Worm (Caenorhabditis elegans): ENCODE data around the gene EEED8.14.

The EEED8.14 gene

ce11 chrII:5412467-5412866 is 1.4 kb downstream of the EEED8.14 start, which contains the start of the genes EEED8.13 and EEED8.18:
TSS of gene EEED8.13 (minus strand) at chrII:5412567.
TSS of gene EEED8.18 (minus strand) at chrII:5412610.
- TF ChIP-seq zip-8 (tag; optimal IDR thresholded peaks at IDR 0.05) (peak; percentile 32), ceh-83 (GFP tag; optimal IDR thresholded peaks at IDR 0.05) (no peak)

ce11 chrII:5408924-5409323 is 4.9 kb downstream of the EEED8.14 start, which contains the start of the genes EEED8.12 and EEED8.4:
TSS of gene EEED8.12 (minus strand) at chrII:5409024.
TSS of gene EEED8.4 (plus strand) at chrII:5409319.
- TF ChIP-seq sem-2 (GFP tag; optimal IDR thresholded peaks at IDR 0.05) = no peak
- no peak for TF ChIP-seq unc-120 (tag; optimal IDR thresholded peaks at IDR 0.05; ENCODE audit: poor library complexity, severe bottlenecking)
- no peak for TF ChIP-seq ces-1 (GFP tag; optimal IDR thresholded peaks at IDR 0.05)
- TF ChIP-seq blmp-1 (tag; optimal IDR thresholded peaks at IDR 0.05) = no peak
- TF ChIP-seq lsy-2 (tag; optimal IDR thresholded peaks at IDR 0.05) = no peak
- TF ChIP-seq ceh-39 (tag; optimal IDR thresholded peaks at IDR 0.05) = no peak
- TF ChIP-seq M03D4.4 (tag; optimal IDR thresholded peaks at IDR 0.05) = no peak
- no peak for TF ChIP-seq ham-2 (GFP tag; optimal IDR thresholded peaks at IDR 0.05)
- TF ChIP-seq lin-13 (tag; optimal IDR thresholded peaks at IDR 0.05) = no peak
- TF ChIP-seq bed-3 (GFP tag; optimal IDR thresholded peaks at IDR 0.05) = no peak
- TF ChIP-seq pha-4 (tag; optimal IDR thresholded peaks at IDR 0.05) = no peak
- no peak for TF ChIP-seq snpc-4 (tag; optimal IDR thresholded peaks at IDR 0.05)
- TF ChIP-seq ztf-11 (tag; optimal IDR thresholded peaks at IDR 0.05) = no peak
- no peak for TF ChIP-seq nhr-28 (tag; optimal IDR thresholded peaks at IDR 0.05)

DNA sequence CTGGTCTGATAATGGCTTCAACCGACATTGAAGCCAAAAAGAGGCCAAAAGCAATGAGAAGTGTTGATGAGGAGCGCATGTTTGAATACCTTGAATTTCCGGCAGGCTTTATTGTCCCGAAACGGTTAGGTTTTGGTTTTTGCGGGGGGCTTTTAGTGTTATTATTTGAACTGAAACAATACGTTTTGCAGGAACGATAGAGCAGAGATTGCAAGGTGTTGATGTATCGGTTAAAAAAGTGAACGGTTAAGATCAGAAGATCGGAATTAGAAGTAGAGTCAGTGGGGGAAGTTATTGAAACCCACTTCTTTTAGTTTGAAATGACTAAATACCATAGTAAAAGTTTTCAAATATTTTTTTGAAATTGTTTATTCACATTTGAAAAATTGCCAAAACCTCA is 6.3 kb downstream of the EEED8.14 start, which contains the start of gene clec-141:
clec-141 (minus strand) TSS at position 101 of the 400 bp plus-strand sequence.
- TF ChIP-seq mls-2 (tag; optimal IDR thresholded peaks at IDR 0.05) (no peak), nhr-2 (tag; optimal IDR thresholded peaks at IDR 0.05) (no peak), M03D4.4 (tag; optimal IDR thresholded peaks at IDR 0.05) (no peak), bed-3 (GFP tag; optimal IDR thresholded peaks at IDR 0.05) (no peak), ztf-11 (tag; optimal IDR thresholded peaks at IDR 0.05) (no peak), lin-13 (tag; optimal IDR thresholded peaks at IDR 0.05) (no peak), pha-4 (tag; optimal IDR thresholded peaks at IDR 0.05) (no peak), zip-8 (tag; optimal IDR thresholded peaks at IDR 0.05) (no peak), tbx-8 (GFP tag; optimal IDR thresholded peaks at IDR 0.05) (no peak), blmp-1 (tag; optimal IDR thresholded peaks at IDR 0.05) (no peak)

- TF ChIP-seq ces-1 (GFP tag; optimal IDR thresholded peaks at IDR 0.05) (peak; percentile 74), lin-32 (GFP tag; optimal IDR thresholded peaks at IDR 0.05) (no peak), nhr-237 (tag; optimal IDR thresholded peaks at IDR 0.05) (peak; percentile 8), pha-4 (tag; optimal IDR thresholded peaks at IDR 0.05) (no peak), nhr-12 (tag; optimal IDR thresholded peaks at IDR 0.05) (no peak), sem-2 (GFP tag; optimal IDR thresholded peaks at IDR 0.05) (peak; percentile 16), ceh-39 (tag; optimal IDR thresholded peaks at IDR 0.05) (no peak), unc-62 (GFP tag; optimal IDR thresholded peaks at IDR 0.05) (no peak), mls-2 (tag; optimal IDR thresholded peaks at IDR 0.05) (no peak), nhr-76 (tag; optimal IDR thresholded peaks at IDR 0.05) (no peak), elt-1 (tag; optimal IDR thresholded peaks at IDR 0.05; ENCODE audit: borderline replicate concordance, insufficient read depth) (no peak), lsy-2 (tag; optimal IDR thresholded peaks at IDR 0.05) (peak; percentile 15), drap-1 (GFP tag; optimal IDR thresholded peaks at IDR 0.05) (peak; percentile 40), elt-3 (tag; optimal IDR thresholded peaks at IDR 0.05) (no peak), mep-1 (tag; optimal IDR thresholded peaks at IDR 0.05) (peak; percentile 33), ceh-83 (GFP tag; optimal IDR thresholded peaks at IDR 0.05) (no peak), M03D4.4 (tag; optimal IDR thresholded peaks at IDR 0.05) (peak; percentile 74), ham-2 (GFP tag; optimal IDR thresholded peaks at IDR 0.05) (peak; percentile 58), ceh-43 (GFP tag; optimal IDR thresholded peaks at IDR 0.05) (peak; percentile 86), lin-13 (tag; optimal IDR thresholded peaks at IDR 0.05) (no peak), tbx-8 (GFP tag; optimal IDR thresholded peaks at IDR 0.05) (no peak), ztf-11 (tag; optimal IDR thresholded peaks at IDR 0.05) (no peak), mab-5 (tag; optimal IDR thresholded peaks at IDR 0.05) (no peak), blmp-1 (tag; optimal IDR thresholded peaks at IDR 0.05) (peak; percentile 18), nhr-2 (tag; optimal IDR thresholded peaks at IDR 0.05) (no peak), cnd-1 (tag; optimal IDR thresholded peaks at IDR 0.05) (no peak), flh-1 (GFP tag; optimal IDR thresholded peaks at IDR 0.05) (no peak), unc-39 (tag; optimal IDR thresholded peaks at IDR 0.05) (no peak), nhr-28 (tag; optimal IDR thresholded peaks at IDR 0.05) (no peak), zip-8 (tag; optimal IDR thresholded peaks at IDR 0.05) (no peak), unc-120 (tag; optimal IDR thresholded peaks at IDR 0.05; ENCODE audit: poor library complexity, severe bottlenecking) (no peak), sptf-1 (tag; optimal IDR thresholded peaks at IDR 0.05) (no peak), snpc-4 (tag; optimal IDR thresholded peaks at IDR 0.05) (no peak), bed-3 (GFP tag; optimal IDR thresholded peaks at IDR 0.05) (peak; percentile 40), hlh-1 (tag; optimal IDR thresholded peaks at IDR 0.05) (peak; percentile 52)
Measured at ce11 chrII:5399201-5399600, 14.7 kb downstream of the EEED8.14 start, which contains the start of gene mog-5. TSS of gene mog-5 (plus strand) at chrII:5399538.

Measured in whole organism, mixed stage, embryonic.